Worm (Caenorhabditis elegans) whole organism, young adult: ENCODE results near the gene C25F9.12.

Experiments
- B0019.2 ChIP-seq: fragments of 200-800 bp; sonication (Bioruptor generic); conservative IDR thresholded peaks from 2 replicates; pipeline ENCODE4 v1.3.6; 2022; ENCODE audit warnings: missing genetic modification reagents, missing genetic modification characterization, missing compliant biosample characterization
- B0336.3 ChIP-seq: fragments of 200-800 bp; sonication (Bioruptor generic); IDR thresholded peaks from 2 replicates; pipeline ENCODE4 v1.3.6; 2022; ENCODE audit warnings: missing genetic modification characterization, missing compliant biosample characterization
- C17E4.6 ChIP-seq: fragments of 200-800 bp; sonication (Bioruptor generic); IDR thresholded peaks from 2 replicates; pipeline ENCODE4 v1.3.6; 2022; ENCODE audit warnings: missing genetic modification reagents, missing genetic modification characterization, missing compliant biosample characterization
- F10E7.11 ChIP-seq: sonication (generic microtip); optimal IDR thresholded peaks from 2 replicates; lab custom pipeline; 2017; ENCODE audit warnings: mild to moderate bottlenecking, missing genetic modification characterization, moderate library complexity, missing compliant biosample characterization
- F23B12.7 ChIP-seq: sonication (generic microtip); optimal IDR thresholded peaks from 2 replicates; lab custom pipeline; 2017; ENCODE audit warnings: missing genetic modification characterization, mild to moderate bottlenecking, missing compliant biosample characterization, antibody characterized with exemption, moderate library complexity; ENCODE audit not compliant: insufficient read depth
- Y53G8AR.9 ChIP-seq: fragments of 200-800 bp; sonication (Bioruptor generic); conservative IDR thresholded peaks from 2 replicates; pipeline ENCODE4 v1.3.6; 2022; ENCODE audit warnings: missing genetic modification reagents, missing genetic modification characterization, missing compliant biosample characterization
- Y79H2A.3 ChIP-seq: fragments of 200-800 bp; sonication (Bioruptor generic); conservative IDR thresholded peaks from 2 replicates; pipeline ENCODE4 v1.3.6; 2022; ENCODE audit warnings: missing genetic modification reagents, missing genetic modification characterization, missing compliant biosample characterization
- ama-1 ChIP-seq, 3 experiments: fragments of 150-350 bp in 1 of 3; sonication (generic microtip) in 2 of 3; optimal IDR thresholded peaks; 2 replicates each; lab custom pipeline; 2014 to 2018; ENCODE audit warnings: missing biosample characterization in 2 of 3, missing genetic modification characterization in 2 of 3, missing genetic modification reagents in 2 of 3
- aptf-3 ChIP-seq: fragments of 200-800 bp; sonication (Bioruptor generic); IDR thresholded peaks from 2 replicates; pipeline ENCODE4 v1.3.6; 2022; ENCODE audit warnings: missing genetic modification characterization, missing compliant biosample characterization
- atf-7 ChIP-seq: sonication (generic microtip); optimal IDR thresholded peaks from 2 replicates; lab custom pipeline; 2017; ENCODE audit warnings: mild to moderate bottlenecking, missing genetic modification characterization, missing compliant biosample characterization
- cebp-2 ChIP-seq: fragments of 200-800 bp; sonication (Bioruptor generic); IDR thresholded peaks from 2 replicates; pipeline ENCODE4 v1.3.6; 2022; ENCODE audit warnings: missing genetic modification characterization, missing compliant biosample characterization
- ceh-27 ChIP-seq: fragments of 200-800 bp; sonication (Bioruptor generic); optimal IDR thresholded peaks from 2 replicates; lab custom pipeline; 2018; ENCODE audit warnings: mild to moderate bottlenecking, missing genetic modification characterization, moderate library complexity, missing compliant biosample characterization
- efl-1 ChIP-seq: fragments of 150-350 bp; optimal IDR thresholded peaks from 2 replicates; lab custom pipeline; 2014; ENCODE audit warnings: missing biosample characterization, missing genetic modification reagents, missing genetic modification characterization
- egrh-3 ChIP-seq: fragments of 200-800 bp; sonication (Bioruptor generic); IDR thresholded peaks from 2 replicates; pipeline ENCODE4 v1.3.6; 2022; ENCODE audit warnings: missing genetic modification reagents, missing genetic modification characterization, missing compliant biosample characterization
- ekl-4 ChIP-seq: fragments of 200-800 bp; sonication (Bioruptor generic); IDR thresholded peaks from 2 replicates; pipeline ENCODE4 v1.3.6; 2022; ENCODE audit warnings: missing genetic modification reagents, missing genetic modification characterization, missing compliant biosample characterization
- ets-4 ChIP-seq: fragments of 200-800 bp; sonication (Bioruptor generic); optimal IDR thresholded peaks from 2 replicates; lab custom pipeline; 2018; ENCODE audit warnings: mild to moderate bottlenecking, missing genetic modification characterization, missing compliant biosample characterization
- hlh-12 ChIP-seq: sonication (generic microtip); optimal IDR thresholded peaks from 2 replicates; lab custom pipeline; 2016; ENCODE audit warnings: missing genetic modification characterization, missing compliant biosample characterization
- let-526 ChIP-seq: fragments of 200-800 bp; sonication (Bioruptor generic); IDR thresholded peaks from 2 replicates; pipeline ENCODE4 v1.3.6; 2022; ENCODE audit warnings: missing genetic modification reagents, missing genetic modification characterization, missing compliant biosample characterization
- lin-26 ChIP-seq: fragments of 200-800 bp; sonication (Bioruptor generic); IDR thresholded peaks from 2 replicates; pipeline ENCODE4 v1.3.6; 2022; ENCODE audit warnings: missing genetic modification reagents, missing genetic modification characterization, missing compliant biosample characterization
- lin-35 ChIP-seq, 3 experiments: fragments of 150-350 bp in 2 of 3; sonication (generic microtip) in 1 of 3; optimal IDR thresholded peaks; 2 replicates each; lab custom pipeline; 2014 to 2018; ENCODE audit warnings: missing biosample characterization in 3 of 3, missing genetic modification characterization in 3 of 3, missing genetic modification reagents in 3 of 3
- lir-1 ChIP-seq: fragments of 200-800 bp; sonication (Bioruptor generic); conservative IDR thresholded peaks from 2 replicates; pipeline ENCODE4 v1.3.6; 2022; ENCODE audit warnings: missing genetic modification reagents, missing genetic modification characterization, missing compliant biosample characterization
- lsy-27 ChIP-seq: sonication (generic microtip); optimal IDR thresholded peaks from 2 replicates; lab custom pipeline; 2017; ENCODE audit warnings: missing genetic modification characterization, mild to moderate bottlenecking, missing compliant biosample characterization, antibody characterized with exemption, missing genotype, borderline replicate concordance; ENCODE audit not compliant: insufficient read depth
- madf-6 ChIP-seq: fragments of 200-800 bp; sonication (Bioruptor generic); IDR thresholded peaks from 2 replicates; pipeline ENCODE4 v1.3.6; 2022; ENCODE audit warnings: missing genetic modification reagents, missing genetic modification characterization, missing compliant biosample characterization
- mel-28 ChIP-seq: sonication (generic microtip); optimal IDR thresholded peaks from 2 replicates; lab custom pipeline; 2016; ENCODE audit warnings: borderline replicate concordance, mild to moderate bottlenecking, missing genetic modification characterization, missing compliant biosample characterization
- nfyb-1 ChIP-seq: fragments of 200-800 bp; sonication (Bioruptor generic); IDR thresholded peaks from 2 replicates; pipeline ENCODE4 v1.3.6; 2022; ENCODE audit warnings: missing genetic modification reagents, missing genetic modification characterization, missing compliant biosample characterization
- nhr-120 ChIP-seq: fragments of 200-800 bp; sonication (Bioruptor generic); IDR thresholded peaks from 2 replicates; pipeline ENCODE4 v1.3.6; 2022; ENCODE audit warnings: missing genetic modification characterization, missing compliant biosample characterization
- nhr-27 ChIP-seq: fragments of 200-800 bp; sonication (Bioruptor generic); optimal IDR thresholded peaks from 2 replicates; lab custom pipeline; 2018; ENCODE audit warnings: mild to moderate bottlenecking, missing genetic modification characterization, moderate library complexity, missing compliant biosample characterization
- nhr-90 ChIP-seq: sonication (generic microtip); optimal IDR thresholded peaks from 2 replicates; lab custom pipeline; 2016; ENCODE audit warnings: missing genotype, mild to moderate bottlenecking, missing genetic modification characterization, missing compliant biosample characterization
- rec-8 ChIP-seq, 2 experiments: sonication (generic microtip); optimal IDR thresholded peaks; 2 replicates each; lab custom pipeline; 2016; ENCODE audit warnings: mild to moderate bottlenecking in 2 of 2, missing genetic modification characterization in 2 of 2, missing genetic modification reagents in 2 of 2, missing genotype in 2 of 2, missing biosample characterization in 1 of 2, missing compliant biosample characterization in 1 of 2, moderate library complexity in 1 of 2
- sdz-38 ChIP-seq: sonication (generic microtip); optimal IDR thresholded peaks from 2 replicates; lab custom pipeline; 2016; ENCODE audit warnings: missing genotype, missing genetic modification characterization, missing compliant biosample characterization
- sptf-2 ChIP-seq: fragments of 200-800 bp; sonication (Bioruptor generic); optimal IDR thresholded peaks from 2 replicates; lab custom pipeline; 2018; ENCODE audit warnings: mild to moderate bottlenecking, missing genetic modification characterization, missing compliant biosample characterization
- tlf-1 ChIP-seq: fragments of 200-800 bp; sonication (Bioruptor generic); optimal IDR thresholded peaks from 2 replicates; lab custom pipeline; 2018; ENCODE audit warnings: mild to moderate bottlenecking, missing genetic modification characterization, missing compliant biosample characterization
- unc-130 ChIP-seq: sonication (generic microtip); optimal IDR thresholded peaks from 2 replicates; lab custom pipeline; 2016; ENCODE audit warnings: missing genetic modification reagents, missing genetic modification characterization, missing compliant biosample characterization
- unc-62 ChIP-seq: fragments of 150-350 bp; optimal IDR thresholded peaks from 2 replicates; lab custom pipeline; 2014; ENCODE audit warnings: missing biosample characterization, missing genetic modification reagents, missing genetic modification characterization
- ztf-18 ChIP-seq: sonication (generic microtip); optimal IDR thresholded peaks from 2 replicates; lab custom pipeline; 2016; ENCODE audit warnings: missing genotype, mild to moderate bottlenecking, missing genetic modification characterization, missing compliant biosample characterization
- ztf-22 ChIP-seq: fragments of 200-800 bp; sonication (Bioruptor generic); optimal IDR thresholded peaks from 2 replicates; lab custom pipeline; 2018; ENCODE audit warnings: mild to moderate bottlenecking, missing genetic modification characterization, moderate library complexity, missing compliant biosample characterization
- ztf-3 ChIP-seq: fragments of 200-800 bp; sonication (Bioruptor generic); optimal IDR thresholded peaks from 2 replicates; lab custom pipeline; 2018; ENCODE audit warnings: mild to moderate bottlenecking, missing genetic modification characterization, missing compliant biosample characterization

C25F9.12 gene

DNA sequence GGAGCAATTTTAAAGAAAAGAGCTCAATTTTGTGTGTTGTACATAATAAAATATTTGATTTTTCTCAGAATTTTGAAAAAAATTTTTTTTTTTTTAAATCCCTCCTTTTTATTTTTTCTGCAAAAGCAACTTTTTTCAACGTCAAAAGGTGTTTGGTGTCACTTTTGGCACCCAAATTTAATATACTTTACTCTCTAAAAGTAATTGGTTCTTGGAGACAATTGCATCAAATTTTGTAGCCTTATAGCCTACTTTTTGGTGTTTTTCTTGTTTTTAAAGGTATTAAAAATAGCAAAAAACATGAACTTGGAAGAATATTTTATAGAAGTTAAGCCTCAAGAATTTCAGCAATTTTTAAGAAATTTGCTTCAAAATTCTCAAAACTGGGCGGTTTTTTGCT lies 21.8 kb downstream of the C25F9.12 start, which contains the start of gene srw-84:
TSS of gene srw-84 (plus strand) at position 301 of the 400 bp plus-strand sequence.
- TF ChIP-seq lin-26 (GFP tag; lab: Robert Waterston, UW) (no peak), F10E7.11 (no peak), hlh-12 (no peak), nhr-27 (tag; lab: Kevin White, UChicago) (no peak), F23B12.7 (tag; lab: Kevin White, UChicago) (no peak), efl-1 (GFP tag; lab: Kevin White, UChicago) (no peak), unc-130 (GFP tag; lab: Kevin White, UChicago) (no peak), C17E4.6 (no peak), ceh-27 (no peak), lir-1 (GFP tag; lab: Robert Waterston, UW) (no peak), Y53G8AR.9 (GFP tag; lab: Robert Waterston, UW) (no peak)

DNA sequence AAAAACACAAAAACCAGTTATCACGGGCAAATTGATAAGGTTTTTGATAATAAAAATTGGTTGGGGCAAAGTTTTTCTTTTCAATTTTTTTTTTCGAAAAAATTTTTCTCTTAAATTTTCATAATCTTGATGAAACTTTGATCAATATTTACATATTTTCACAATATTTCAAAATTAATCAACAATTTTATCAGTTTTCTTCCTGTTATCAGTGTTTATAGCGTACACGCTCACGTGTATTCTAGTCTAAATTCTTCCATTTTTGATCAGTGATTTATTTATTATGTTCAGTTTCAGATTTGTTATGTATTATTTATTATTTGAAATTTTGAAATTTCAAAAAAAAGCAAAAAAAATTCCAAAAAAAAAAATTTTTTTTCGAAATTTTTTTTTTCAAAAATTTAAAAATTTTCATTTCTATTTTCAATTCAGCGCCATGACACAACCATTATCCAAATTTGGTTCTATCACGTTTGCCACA lies 25.7 kb downstream of the C25F9.12 start, which contains the start of gene nceh-1:
TSS of gene nceh-1 (plus strand) at position 431 of the 481 bp plus-strand sequence.
- TF ChIP-seq sdz-38 (tag; lab: Kevin White, UChicago) (no peak), cebp-2 (GFP tag; lab: Robert Waterston, UW) (no peak), aptf-3 (GFP tag; lab: Robert Waterston, UW) (no peak), ztf-22 (no peak)

DNA sequence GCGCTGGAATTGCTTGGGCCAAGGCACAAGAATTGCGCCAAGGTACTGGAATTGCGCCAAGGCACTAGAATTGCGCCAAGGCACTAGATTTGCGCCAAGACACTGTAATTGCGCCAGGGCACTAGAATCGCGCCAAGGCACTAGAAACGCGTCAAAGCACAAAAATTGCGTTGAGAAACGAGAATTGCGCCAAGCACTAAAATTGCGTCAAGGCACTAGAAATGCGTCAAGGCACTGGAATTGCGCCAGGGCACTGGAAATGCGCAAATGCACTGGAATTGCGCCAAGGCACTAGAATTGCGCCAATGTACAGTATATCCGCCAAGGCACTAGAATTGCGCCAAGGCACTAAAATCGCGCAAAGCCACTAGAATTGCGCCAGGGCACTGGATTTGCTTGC lies 31.0 kb downstream of the C25F9.12 start:
- TF ChIP-seq nfyb-1 (GFP tag; lab: Robert Waterston, UW): no peak
- TF ChIP-seq B0019.2 (GFP tag; lab: Robert Waterston, UW): no peak
- peak; percentile 53 for TF ChIP-seq ztf-18

DNA sequence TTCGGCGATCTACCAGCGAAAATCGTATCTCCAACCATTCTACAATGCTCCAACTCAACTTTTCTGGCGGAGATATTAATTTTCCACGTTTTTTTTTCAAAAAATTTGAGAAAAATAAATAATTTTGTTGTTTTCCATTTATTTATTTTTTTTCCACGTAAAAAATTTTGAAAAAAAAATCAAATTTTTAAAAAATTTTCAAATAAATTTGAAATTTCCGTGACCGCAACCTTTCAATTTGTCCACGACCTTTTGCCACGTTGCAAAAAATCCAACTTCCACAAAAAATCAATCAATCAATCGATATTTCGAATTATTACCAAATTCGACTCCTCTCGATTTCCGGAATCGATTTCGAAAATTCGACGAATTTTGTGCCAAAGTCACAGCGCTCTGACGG lies 31.5 kb downstream of the C25F9.12 start, which contains the start of gene Y43F8A.2:
TSS of gene Y43F8A.2 (plus strand) at position 301 of the 400 bp plus-strand sequence.
- TF ChIP-seq lsy-27 (tag; lab: Kevin White, UChicago) (no peak), ztf-3 (GFP tag; lab: Kevin White, UChicago) (no peak), rec-8 (tag; optimal IDR thresholded peaks at IDR 0.05; lab: Kevin White, UChicago) (no peak), ekl-4 (GFP tag; lab: Robert Waterston, UW) (no peak), egrh-3 (no peak), nhr-120 (GFP tag; lab: Robert Waterston, UW) (no peak), Y79H2A.3 (GFP tag; lab: Robert Waterston, UW) (no peak), mel-28 (tag; lab: Kevin White, UChicago) (no peak), B0336.3 (GFP tag; lab: Robert Waterston, UW) (no peak), ama-1 (optimal IDR thresholded peaks at IDR 0.05; lab: Kevin White, UChicago) (no peak), ama-1 (GFP tag; optimal IDR thresholded peaks at IDR 0.05; lab: Kevin White, UChicago) (no peak)
- TF ChIP-seq, all 124 proteins: peak for 0

DNA sequence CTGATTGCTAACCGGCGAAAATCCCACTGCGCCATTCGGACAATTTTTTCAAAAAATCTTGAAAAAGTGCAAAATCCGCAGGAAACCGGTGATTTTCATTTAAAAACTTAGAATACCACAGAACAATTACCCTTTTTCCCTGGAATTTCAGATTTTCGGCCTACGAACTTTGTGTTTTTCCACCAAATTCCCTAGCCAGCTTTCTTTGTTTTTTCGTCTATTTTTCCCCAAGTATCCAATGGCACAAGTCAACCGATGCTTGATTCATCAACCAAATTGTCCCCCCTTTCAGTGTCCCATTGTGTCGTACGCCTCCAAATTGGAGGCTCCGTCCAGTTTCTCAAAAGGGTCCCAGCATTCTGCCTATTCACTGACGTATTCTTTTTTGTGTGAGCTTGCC lies 32.6 kb downstream of the C25F9.12 start, which contains the start of gene Y43F8A.1:
TSS of gene Y43F8A.1 (plus strand) at position 301 of the 400 bp plus-strand sequence.
- no peak for TF ChIP-seq B0336.3 (GFP tag; lab: Robert Waterston, UW)
- no peak for TF ChIP-seq atf-7 (tag; lab: Kevin White, UChicago)
- TF ChIP-seq unc-62 (GFP tag; lab: Kevin White, UChicago): no peak
- TF ChIP-seq hlh-12: no peak
- no peak for TF ChIP-seq tlf-1 (GFP tag; lab: Kevin White, UChicago)
- TF ChIP-seq let-526 (GFP tag; lab: Robert Waterston, UW): no peak
- TF ChIP-seq lin-35 (GFP tag; optimal IDR thresholded peaks at IDR 0.05; lab: Kevin White, UChicago): no peak
- no peak for TF ChIP-seq sptf-2 (GFP tag; lab: Kevin White, UChicago)
- TF ChIP-seq ets-4: no peak
- TF ChIP-seq madf-6 (GFP tag; lab: Robert Waterston, UW): no peak
- no peak for TF ChIP-seq nhr-90 (tag; lab: Kevin White, UChicago)
